Worm (Caenorhabditis elegans): ENCODE measurements around the gene cpg-24.

Gene cpg-24

DNA sequence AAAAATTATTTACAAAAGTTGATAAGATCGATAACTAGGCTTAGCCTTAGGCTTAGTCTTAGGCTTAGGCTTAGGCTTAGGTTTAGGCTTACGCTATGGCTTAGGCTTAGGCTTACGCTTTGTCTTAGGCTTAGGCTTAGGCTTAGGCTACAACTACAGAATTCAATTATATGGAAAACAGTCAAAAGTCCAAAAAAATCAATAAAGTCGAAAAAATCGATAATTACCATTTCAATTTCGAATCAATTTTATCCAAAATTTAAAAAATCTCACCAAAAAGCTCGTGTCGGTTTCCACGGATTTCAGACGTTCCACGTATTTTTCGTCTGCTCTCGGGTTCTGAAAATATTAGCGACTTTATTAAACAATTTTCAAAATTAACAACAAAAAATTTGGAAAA, 45.2 kb downstream of the cpg-24 start:
- TF ChIP-seq dpl-1 (GFP tag; optimal IDR thresholded peaks at IDR 0.05) (no peak), snpc-4 (tag; optimal IDR thresholded peaks at IDR 0.05) (no peak), sup-37 (GFP tag; optimal IDR thresholded peaks at IDR 0.05) (no peak), lin-15B (tag; optimal IDR thresholded peaks at IDR 0.05) (no peak), nhr-237 (tag; optimal IDR thresholded peaks at IDR 0.05) (no peak), vab-15 (tag; optimal IDR thresholded peaks at IDR 0.05) (no peak), nhr-84 (tag; optimal IDR thresholded peaks at IDR 0.05) (no peak)

DNA sequence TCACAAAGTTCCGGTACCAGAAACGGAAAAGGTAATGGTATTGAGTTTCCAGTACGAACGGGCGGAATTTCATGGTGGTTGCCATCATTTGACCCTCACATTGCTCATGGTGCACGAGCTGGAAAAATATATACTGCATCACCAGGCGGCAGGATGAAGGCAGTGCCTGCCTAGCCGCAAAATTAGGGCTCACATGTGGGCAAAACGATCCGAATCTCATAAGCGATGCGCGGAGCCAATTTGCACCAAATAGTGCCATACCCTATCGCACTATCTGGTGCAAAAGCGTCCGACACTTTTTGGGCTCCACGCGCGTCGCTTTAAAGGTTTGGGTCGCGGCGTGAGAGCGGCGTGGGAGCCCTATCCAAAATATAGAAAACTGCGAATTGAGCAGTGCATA, 47.5 kb downstream of the cpg-24 start:
- no peak for TF ChIP-seq isw-1 (GFP tag; IDR thresholded peaks at IDR 0.05)

DNA sequence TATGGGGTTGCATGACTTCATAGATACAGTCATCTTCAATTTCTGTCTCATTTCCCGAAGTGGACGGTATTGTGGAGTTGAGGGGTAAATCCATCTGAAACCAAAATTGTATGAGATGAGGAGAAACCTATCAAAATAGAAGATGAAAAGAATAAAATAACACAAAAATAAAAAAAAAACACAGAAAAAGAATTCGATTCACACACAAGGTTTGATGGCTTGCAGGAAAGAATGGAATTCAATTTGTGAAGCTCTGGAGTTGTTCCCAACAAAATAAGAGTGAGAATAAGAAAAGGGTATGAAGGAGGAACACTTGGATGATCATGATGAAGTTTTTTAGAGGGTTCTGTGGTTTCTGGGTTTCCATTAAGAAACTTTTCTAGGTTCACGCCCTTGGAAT, 50.3 kb downstream of the cpg-24 start, which contains the start of gene Y41D4B.24:
Y41D4B.24 (minus strand) TSS at position 101 of the 400 bp plus-strand sequence.
- TF ChIP-seq pax-3 (tag; optimal IDR thresholded peaks at IDR 0.05) (no peak), C04F5.9 (tag; optimal IDR thresholded peaks at IDR 0.05) (no peak), unc-30 (tag; optimal IDR thresholded peaks at IDR 0.05) (no peak), ama-1 (optimal IDR thresholded peaks at IDR 0.05) (no peak), ceh-82 (tag; optimal IDR thresholded peaks at IDR 0.05) (no peak), ets-5 (GFP tag; IDR thresholded peaks at IDR 0.05) (no peak), pqm-1 (tag; optimal IDR thresholded peaks at IDR 0.05) (no peak), dsc-1 (tag; optimal IDR thresholded peaks at IDR 0.05) (no peak), nhr-12 (tag; optimal IDR thresholded peaks at IDR 0.05) (no peak), vab-15 (tag; optimal IDR thresholded peaks at IDR 0.05) (no peak), mef-2 (tag; optimal IDR thresholded peaks at IDR 0.05) (no peak), sox-4 (tag; optimal IDR thresholded peaks at IDR 0.05) (no peak), ceh-90 (tag; optimal IDR thresholded peaks at IDR 0.05) (no peak), skn-1 (tag; optimal IDR thresholded peaks at IDR 0.05) (no peak), isw-1 (GFP tag; IDR thresholded peaks at IDR 0.05) (no peak)
